Worm (Caenorhabditis elegans) whole organism, L4 larva: Measurements from ENCODE around the gene spp-3.

Experiments
- F10B5.3 ChIP-seq: sonication (generic microtip); optimal IDR thresholded peaks from 2 replicates; lab custom pipeline; 2016; ENCODE audit warnings: mild to moderate bottlenecking, missing genetic modification characterization, missing compliant biosample characterization
- F26F4.8 ChIP-seq: fragments of 200-800 bp; sonication (Bioruptor generic); conservative IDR thresholded peaks from 2 replicates; pipeline ENCODE4 v1.3.6; 2022; ENCODE audit warnings: missing genetic modification characterization, missing compliant biosample characterization
- F37D6.2 ChIP-seq: sonication (generic microtip); optimal IDR thresholded peaks from 2 replicates; lab custom pipeline; 2016; ENCODE audit warnings: mild to moderate bottlenecking, missing genetic modification characterization, missing compliant biosample characterization
- F49E8.2 ChIP-seq: sonication (generic microtip); optimal IDR thresholded peaks from 2 replicates; lab custom pipeline; 2016; ENCODE audit warnings: missing compliant biosample characterization, mild to moderate bottlenecking, missing genetic modification characterization, borderline replicate concordance
- R02D3.7 ChIP-seq: fragments of 150-350 bp; sonication (generic microtip); optimal IDR thresholded peaks from 3 replicates; lab custom pipeline; 2014; ENCODE audit warnings: missing biosample characterization, missing genetic modification characterization
- T26A8.4 ChIP-seq: fragments of 200-800 bp; sonication (Bioruptor generic); IDR thresholded peaks from 2 replicates; pipeline ENCODE4 v1.3.6; 2022; ENCODE audit warnings: missing genetic modification characterization, missing compliant biosample characterization
- Y105C5A.15 ChIP-seq: fragments of 200-800 bp; sonication (Bioruptor generic); IDR thresholded peaks from 2 replicates; pipeline ENCODE4 v1.3.6; 2022; ENCODE audit warnings: missing genetic modification characterization, missing compliant biosample characterization
- Y48G9A.11 ChIP-seq: fragments of 200-800 bp; sonication (Bioruptor generic); IDR thresholded peaks from 2 replicates; pipeline ENCODE4 v1.3.6; 2022; ENCODE audit warnings: missing genetic modification reagents, missing genetic modification characterization, missing compliant biosample characterization
- aha-1 ChIP-seq: fragments of 150-350 bp; peaks from one replicate; lab custom pipeline; 2014; ENCODE audit warnings: missing biosample characterization, missing genetic modification characterization
- ama-1 ChIP-seq: fragments of 150-350 bp; optimal IDR thresholded peaks from 2 replicates; lab custom pipeline; 2014; ENCODE audit warnings: inconsistent platforms, mixed read lengths
- arid-1 ChIP-seq: fragments of 200-800 bp; sonication (Bioruptor generic); conservative IDR thresholded peaks from 2 replicates; pipeline ENCODE4 v1.3.6; 2022; ENCODE audit warnings: missing genetic modification reagents, missing genetic modification characterization, missing compliant biosample characterization
- ceh-20 ChIP-seq: fragments of 200-800 bp; sonication (Bioruptor generic); IDR thresholded peaks from 2 replicates; pipeline ENCODE4 v1.3.6; 2022; ENCODE audit warnings: missing genetic modification reagents, missing genetic modification characterization, missing compliant biosample characterization
- ceh-28 ChIP-seq: fragments of 150-350 bp; optimal IDR thresholded peaks from 2 replicates; lab custom pipeline; 2014; ENCODE audit warnings: missing biosample characterization, missing genetic modification reagents, missing genetic modification characterization
- ces-1 ChIP-seq: fragments of 150-350 bp; sonication (generic microtip); optimal IDR thresholded peaks from 4 replicates; lab custom pipeline; 2014; ENCODE audit warnings: missing biosample characterization, missing genetic modification reagents, missing genetic modification characterization
- cey-2 ChIP-seq: sonication (generic microtip); optimal IDR thresholded peaks from 3 replicates; lab custom pipeline; 2017; ENCODE audit warnings: missing genetic modification characterization, mild to moderate bottlenecking, missing compliant biosample characterization, antibody characterized with exemption, borderline replicate concordance; ENCODE audit not compliant: insufficient read depth
- daf-19 ChIP-seq: fragments of 200-800 bp; sonication (Bioruptor generic); conservative IDR thresholded peaks from 2 replicates; pipeline ENCODE4 v1.3.6; 2022; ENCODE audit warnings: missing genetic modification characterization, missing compliant biosample characterization
- daf-8 ChIP-seq: fragments of 200-800 bp; sonication (Bioruptor generic); IDR thresholded peaks from 2 replicates; pipeline ENCODE4 v1.3.6; 2022; ENCODE audit warnings: missing genetic modification characterization, missing compliant biosample characterization
- dmd-9 ChIP-seq: fragments of 200-800 bp; sonication (Bioruptor generic); IDR thresholded peaks from 2 replicates; pipeline ENCODE4 v1.3.6; 2022; ENCODE audit warnings: missing genetic modification reagents, missing genetic modification characterization, missing compliant biosample characterization
- dve-1 ChIP-seq: sonication (generic microtip); optimal IDR thresholded peaks from 2 replicates; lab custom pipeline; 2017; ENCODE audit warnings: antibody characterized with exemption, mild to moderate bottlenecking, missing genetic modification characterization, missing compliant biosample characterization; ENCODE audit not compliant: insufficient read depth
- fos-1 ChIP-seq: fragments of 150-350 bp; optimal IDR thresholded peaks from 2 replicates; lab custom pipeline; 2014; ENCODE audit warnings: missing biosample characterization, missing genetic modification characterization
- hif-1 ChIP-seq, 2 experiments: sonication (generic microtip); optimal IDR thresholded peaks; 2 replicates each; lab custom pipeline; 2016 to 2017; ENCODE audit warnings: missing compliant biosample characterization in 2 of 2, missing genetic modification characterization in 2 of 2, missing genetic modification reagents in 2 of 2, missing genotype in 2 of 2, mild to moderate bottlenecking in 1 of 2
- hlh-11 ChIP-seq: fragments of 200-800 bp; sonication (Bioruptor generic); optimal IDR thresholded peaks from 2 replicates; lab custom pipeline; 2018; ENCODE audit warnings: mild to moderate bottlenecking, missing genetic modification characterization, missing compliant biosample characterization
- hmg-1.1 ChIP-seq: fragments of 200-800 bp; sonication (Bioruptor generic); IDR thresholded peaks from 2 replicates; pipeline ENCODE4 v1.3.6; 2022; ENCODE audit warnings: missing genetic modification reagents, missing genetic modification characterization, missing compliant biosample characterization
- jun-1 ChIP-seq: fragments of 150-350 bp; optimal IDR thresholded peaks from 2 replicates; lab custom pipeline; 2014; ENCODE audit warnings: missing biosample characterization, missing genetic modification reagents, missing genetic modification characterization
- lin-15B ChIP-seq: fragments of 150-350 bp; sonication (generic microtip); optimal IDR thresholded peaks from 3 replicates; lab custom pipeline; 2014; ENCODE audit warnings: missing biosample characterization, missing genetic modification characterization
- lir-3 ChIP-seq: sonication (generic microtip); optimal IDR thresholded peaks from 2 replicates; lab custom pipeline; 2016; ENCODE audit warnings: mild to moderate bottlenecking, missing genetic modification characterization, missing compliant biosample characterization
- lsy-2 ChIP-seq, 2 experiments: fragments of 150-350 bp in 1 of 2; sonication (generic microtip) in 1 of 2; optimal IDR thresholded peaks; 2 replicates each; lab custom pipeline; 2014 to 2017; ENCODE audit warnings: missing biosample characterization in 2 of 2, missing genetic modification characterization in 2 of 2
- mdt-29 ChIP-seq: fragments of 200-800 bp; sonication (Bioruptor generic); IDR thresholded peaks from 2 replicates; pipeline ENCODE4 v1.3.6; 2022; ENCODE audit warnings: missing genetic modification reagents, missing genetic modification characterization, missing compliant biosample characterization
- mes-2 ChIP-seq: sonication (generic microtip); optimal IDR thresholded peaks from 2 replicates; lab custom pipeline; 2016; ENCODE audit warnings: missing genotype, mild to moderate bottlenecking, missing genetic modification characterization, missing compliant biosample characterization; ENCODE audit not compliant: poor library complexity, severe bottlenecking
- mxl-2 ChIP-seq: fragments of 200-800 bp; sonication (Bioruptor generic); conservative IDR thresholded peaks from 2 replicates; pipeline ENCODE4 v1.3.6; 2022; ENCODE audit warnings: missing genetic modification reagents, missing genetic modification characterization, missing compliant biosample characterization
- nhr-10 ChIP-seq: fragments of 150-350 bp; optimal IDR thresholded peaks from 2 replicates; lab custom pipeline; 2014; ENCODE audit warnings: missing biosample characterization, missing genetic modification characterization
- nhr-11 ChIP-seq: fragments of 150-350 bp; optimal IDR thresholded peaks from 2 replicates; lab custom pipeline; 2014; ENCODE audit warnings: missing biosample characterization, missing genetic modification characterization
- nhr-237 ChIP-seq: sonication (generic microtip); optimal IDR thresholded peaks from 2 replicates; lab custom pipeline; 2017; ENCODE audit warnings: missing biosample characterization, missing genetic modification characterization
- nhr-25 ChIP-seq: sonication (generic microtip); optimal IDR thresholded peaks from 2 replicates; lab custom pipeline; 2017; ENCODE audit warnings: missing genetic modification characterization, mild to moderate bottlenecking, missing compliant biosample characterization, antibody characterized with exemption, moderate library complexity, borderline replicate concordance; ENCODE audit not compliant: insufficient read depth
- nhr-42 ChIP-seq: fragments of 200-800 bp; sonication (Bioruptor generic); IDR thresholded peaks from 2 replicates; pipeline ENCODE4 v1.3.6; 2022; ENCODE audit warnings: missing genetic modification characterization, missing compliant biosample characterization
- nhr-48 ChIP-seq: sonication (generic microtip); optimal IDR thresholded peaks from 2 replicates; lab custom pipeline; 2016; ENCODE audit warnings: mild to moderate bottlenecking, missing genetic modification characterization, missing compliant biosample characterization
- pha-4 ChIP-seq, 2 experiments: fragments of 150-350 bp in 1 of 2; fragments of 200-800 bp in 1 of 2; sonication (Bioruptor generic) in 1 of 2; IDR thresholded peaks in 1 of 2; optimal IDR thresholded peaks in 1 of 2; 2 replicates each; pipeline versions ENCODE4 v1.3.6 to Lab custom; 2014 to 2022; ENCODE audit warnings: missing genetic modification characterization in 2 of 2, missing genetic modification reagents in 2 of 2, missing biosample characterization in 1 of 2, missing compliant biosample characterization in 1 of 2
- php-3 ChIP-seq: fragments of 200-800 bp; sonication (Bioruptor generic); IDR thresholded peaks from 2 replicates; pipeline ENCODE4 v1.3.6; 2022; ENCODE audit warnings: missing genetic modification reagents, missing genetic modification characterization, missing compliant biosample characterization
- pqm-1 ChIP-seq: sonication (generic microtip); optimal IDR thresholded peaks from 2 replicates; lab custom pipeline; 2017; ENCODE audit warnings: missing biosample characterization, missing genetic modification characterization
- saeg-2 ChIP-seq: fragments of 200-800 bp; sonication (Bioruptor generic); IDR thresholded peaks from 2 replicates; pipeline ENCODE4 v1.3.6; 2022; ENCODE audit warnings: missing genetic modification reagents, missing genetic modification characterization, missing compliant biosample characterization
- snpc-1.2 ChIP-seq: fragments of 200-800 bp; sonication (Bioruptor generic); IDR thresholded peaks from 2 replicates; pipeline ENCODE4 v1.3.6; 2022; ENCODE audit warnings: missing genetic modification reagents, missing genetic modification characterization, missing compliant biosample characterization
- snpc-4 ChIP-seq: fragments of 150-350 bp; optimal IDR thresholded peaks from 2 replicates; lab custom pipeline; 2014; ENCODE audit warnings: missing biosample characterization, missing genetic modification characterization
- spr-1 ChIP-seq: sonication (generic microtip); optimal IDR thresholded peaks from 2 replicates; lab custom pipeline; 2016; ENCODE audit warnings: mild to moderate bottlenecking, missing genetic modification characterization, missing compliant biosample characterization
- spr-3 ChIP-seq: fragments of 200-800 bp; sonication (Bioruptor generic); optimal IDR thresholded peaks from 2 replicates; lab custom pipeline; 2018; ENCODE audit warnings: mild to moderate bottlenecking, missing genetic modification characterization, missing compliant biosample characterization
- tag-97 ChIP-seq: fragments of 200-800 bp; sonication (Bioruptor generic); IDR thresholded peaks from 2 replicates; pipeline ENCODE4 v1.3.6; 2022; ENCODE audit warnings: missing genetic modification characterization, missing compliant biosample characterization
- tra-1 ChIP-seq: fragments of 200-800 bp; sonication (Bioruptor generic); IDR thresholded peaks from 2 replicates; pipeline ENCODE4 v1.3.6; 2022; ENCODE audit warnings: missing genetic modification reagents, missing genetic modification characterization, missing compliant biosample characterization
- unc-130 ChIP-seq: sonication (generic microtip); optimal IDR thresholded peaks from 2 replicates; lab custom pipeline; 2016; ENCODE audit warnings: missing genetic modification reagents, missing genetic modification characterization, missing compliant biosample characterization
- unc-39 ChIP-seq: sonication (generic microtip); optimal IDR thresholded peaks from 2 replicates; lab custom pipeline; 2017; ENCODE audit warnings: missing biosample characterization, missing genetic modification characterization
- zfp-2 ChIP-seq: sonication (generic microtip); optimal IDR thresholded peaks from 2 replicates; lab custom pipeline; 2016; ENCODE audit warnings: mild to moderate bottlenecking, missing genetic modification characterization, missing compliant biosample characterization
- zfp-3 ChIP-seq: fragments of 200-800 bp; sonication (Bioruptor generic); conservative IDR thresholded peaks from 2 replicates; pipeline ENCODE4 v1.3.6; 2022; ENCODE audit warnings: missing genetic modification reagents, missing genetic modification characterization, missing compliant biosample characterization

The spp-3 gene

ce11 chrX:7323604-7324003 lies 8.5 kb upstream of the spp-3 start (continued):
- TF ChIP-seq tag-97 (GFP tag; lab: Robert Waterston, UW) (no peak), dmd-9 (no peak), mes-2 (tag; lab: Kevin White, UChicago) (peak; percentile 42), mxl-2 (GFP tag; lab: Robert Waterston, UW) (peak; percentile 61; the same call in 1 of the 2 replicates), zfp-3 (GFP tag; lab: Robert Waterston, UW) (no peak), hif-1 (tag; optimal IDR thresholded peaks at IDR 0.05; lab: Kevin White, UChicago) (peak in 1 of 2 experiments; percentile 13), lin-15B (no peak), hmg-1.1 (GFP tag; lab: Robert Waterston, UW) (peak; percentile 45; the same call in 1 of the 2 replicates), lir-3 (tag; lab: Kevin White, UChicago) (peak; percentile 57), nhr-11 (tag; lab: Kevin White, UChicago) (no peak), zfp-2 (tag; lab: Kevin White, UChicago) (no peak), nhr-25 (tag; lab: Kevin White, UChicago) (no peak), pha-4 (GFP tag; IDR thresholded peaks at IDR 0.05; lab: Robert Waterston, UW) (peak; percentile 87; the same call in 1 of the 2 replicates), pha-4 (tag; optimal IDR thresholded peaks at IDR 0.05; lab: Kevin White, UChicago) (no peak), nhr-237 (tag; lab: Kevin White, UChicago) (no peak), ama-1 (lab: Kevin White, UChicago) (no peak), hlh-11 (tag; lab: Kevin White, UChicago) (peak; percentile 50), php-3 (peak; percentile 61; the same call in 1 of the 2 replicates), snpc-1.2 (peak; percentile 86), mdt-29 (GFP tag; lab: Robert Waterston, UW) (no peak), Y48G9A.11 (GFP tag; lab: Robert Waterston, UW) (no peak), F10B5.3 (tag; lab: Kevin White, UChicago) (peak; percentile 3), saeg-2 (0 out of 2 replicates have a peak, but pooled peaks have one; percentile 27), cey-2 (tag; lab: Kevin White, UChicago) (no peak), spr-3 (GFP tag; lab: Kevin White, UChicago) (no peak), nhr-48 (tag; lab: Kevin White, UChicago) (peak; percentile 70), ces-1 (GFP tag; lab: Kevin White, UChicago) (no peak), fos-1 (no peak), ceh-28 (tag; lab: Kevin White, UChicago) (no peak), Y105C5A.15 (GFP tag; lab: Robert Waterston, UW) (peak; percentile 82; the same call in 1 of the 2 replicates), F37D6.2 (tag; lab: Kevin White, UChicago) (no peak), F49E8.2 (tag; lab: Kevin White, UChicago) (peak; percentile 47), pqm-1 (tag; lab: Kevin White, UChicago) (no peak), ceh-20 (GFP tag; lab: Robert Waterston, UW) (0 out of 2 replicates have a peak, but pooled peaks have one; percentile 33), snpc-4 (tag; lab: Kevin White, UChicago) (no peak), arid-1 (GFP tag; lab: Robert Waterston, UW) (peak; percentile 77), jun-1 (no peak), unc-39 (no peak), nhr-42 (GFP tag; lab: Robert Waterston, UW) (peak; percentile 60; the same call in 1 of the 2 replicates), daf-8 (peak; percentile 81; the same call in 1 of the 2 replicates), F26F4.8 (GFP tag; lab: Robert Waterston, UW) (peak; percentile 76), daf-19 (GFP tag; lab: Robert Waterston, UW) (peak; percentile 87), aha-1 (tag; lab: Kevin White, UChicago) (no peak), lsy-2 (tag; optimal IDR thresholded peaks at IDR 0.05; lab: Kevin White, UChicago) (peak in 1 of 2 experiments; percentile 6), T26A8.4 (GFP tag; lab: Robert Waterston, UW) (peak; percentile 77), tra-1 (GFP tag; lab: Robert Waterston, UW) (0 out of 2 replicates have a peak, but pooled peaks have one; percentile 51), unc-130 (GFP tag; lab: Kevin White, UChicago) (no peak), R02D3.7 (tag; lab: Kevin White, UChicago) (no peak), spr-1 (tag; lab: Kevin White, UChicago) (peak; percentile 42), nhr-10 (no peak), dve-1 (tag; lab: Kevin White, UChicago) (peak; percentile 48)
